Fruit fly (Drosophila melanogaster): ENCODE data around the gene Polr3D.

DNA sequence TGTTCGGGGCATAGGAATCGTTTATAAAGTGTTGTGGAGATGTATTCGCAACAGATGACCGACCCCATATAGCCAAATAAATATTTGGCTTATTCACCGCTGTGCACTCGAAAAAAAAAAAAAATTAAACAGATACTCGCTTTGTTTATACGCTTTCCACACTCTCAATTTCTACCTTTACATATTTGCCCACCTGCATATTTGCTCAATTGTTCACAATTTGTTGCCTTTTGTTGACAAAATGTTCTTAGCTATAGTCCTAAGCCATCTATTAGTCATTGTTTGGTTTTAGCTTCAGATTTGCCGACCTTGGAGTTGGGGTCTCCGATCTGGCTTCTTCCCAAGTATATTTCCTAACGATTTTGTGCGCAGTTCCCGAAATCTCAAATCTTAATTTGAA is 33.6 kb upstream of the Polr3D start:
- TF ChIP-seq dmrt93B (GFP tag; optimal IDR thresholded peaks at IDR 0.05) (no peak), Hr78 (GFP tag; optimal IDR thresholded peaks at IDR 0.05) (no peak)

All from whole organism, wandering third instar larva.